Fruit fly (Drosophila melanogaster) whole organism, embryonic: ENCODE measurements around the gene CG4313.
A peak's percentile ranks its signal among the peaks of the same experiment; 100 is the strongest.

ENCODE experiments used
- ATbp ChIP-seq: fragments of 200-800 bp; sonication (Bioruptor generic); optimal IDR thresholded peaks from 2 replicates; lab custom pipeline; 2017; ENCODE audit warnings: missing biosample characterization, mild to moderate bottlenecking, missing genetic modification characterization, missing genetic modification reagents
- BEAF-32 ChIP-seq: fragments of 200-800 bp; sonication (Bioruptor generic); optimal IDR thresholded peaks from 3 replicates; lab custom pipeline; 2017; ENCODE audit warnings: missing biosample characterization, missing genetic modification characterization, mild to moderate bottlenecking, moderate library complexity, missing genetic modification reagents
- CG12769 ChIP-seq: fragments of 200-800 bp; sonication (Bioruptor generic); optimal IDR thresholded peaks from 2 replicates; lab custom pipeline; 2019; ENCODE audit warnings: missing biosample characterization, mild to moderate bottlenecking, missing genetic modification characterization, moderate library complexity
- CG13775 ChIP-seq: fragments of 200-800 bp; sonication (Bioruptor generic); optimal IDR thresholded peaks from 3 replicates; lab custom pipeline; 2017; ENCODE audit warnings: missing biosample characterization, mild to moderate bottlenecking, missing genetic modification characterization
- CG14014 ChIP-seq: fragments of 200-800 bp; sonication (Bioruptor generic); IDR thresholded peaks from 2 replicates; pipeline ENCODE4 v1.3.6; 2022; ENCODE audit warnings: missing biosample characterization, missing genetic modification characterization
- CG15011 ChIP-seq: fragments of 200-800 bp; sonication (Bioruptor generic); optimal IDR thresholded peaks from 3 replicates; lab custom pipeline; 2018; ENCODE audit warnings: missing biosample characterization, mild to moderate bottlenecking, missing genetic modification characterization
- CG18476 ChIP-seq: fragments of 200-800 bp; sonication (Bioruptor generic); optimal IDR thresholded peaks from 2 replicates; lab custom pipeline; 2016; ENCODE audit warnings: missing biosample characterization, mild to moderate bottlenecking, missing genetic modification characterization
- CG18599 ChIP-seq: fragments of 200-800 bp; sonication (Bioruptor generic); optimal IDR thresholded peaks from 3 replicates; lab custom pipeline; 2017; ENCODE audit warnings: missing biosample characterization, missing genetic modification characterization, mild to moderate bottlenecking, moderate library complexity, missing genetic modification reagents
- CG30403 ChIP-seq: fragments of 200-800 bp; sonication (Bioruptor generic); optimal IDR thresholded peaks from 3 replicates; lab custom pipeline; 2016; ENCODE audit warnings: missing biosample characterization, missing genetic modification characterization
- CG31388 ChIP-seq: fragments of 200-800 bp; sonication (Bioruptor generic); optimal IDR thresholded peaks from 2 replicates; lab custom pipeline; 2016; ENCODE audit warnings: missing biosample characterization, missing genetic modification characterization
- CG3726 ChIP-seq: fragments of 200-800 bp; sonication (Bioruptor generic); IDR thresholded peaks from 3 replicates; pipeline ENCODE4, ENCODE4 v1.3.6; 2022; ENCODE audit warnings: missing biosample characterization, missing genetic modification characterization
- CG3838 ChIP-seq: fragments of 200-800 bp; sonication (Bioruptor generic); optimal IDR thresholded peaks from 3 replicates; lab custom pipeline; 2016; ENCODE audit warnings: missing biosample characterization, missing genetic modification characterization
- CG4730 ChIP-seq: fragments of 200-800 bp; sonication (Bioruptor generic); IDR thresholded peaks from 2 replicates; pipeline ENCODE4 v1.3.6; 2022; ENCODE audit warnings: missing biosample characterization, missing genetic modification characterization
- CG7271 ChIP-seq: fragments of 200-800 bp; sonication (Bioruptor generic); optimal IDR thresholded peaks from 2 replicates; lab custom pipeline; 2018; ENCODE audit warnings: missing biosample characterization, mild to moderate bottlenecking, missing genetic modification characterization, moderate library complexity
- CG9932 ChIP-seq: fragments of 200-800 bp; sonication (Bioruptor generic); IDR thresholded peaks from 2 replicates; pipeline ENCODE4 v1.3.6; 2022; ENCODE audit warnings: missing biosample characterization, missing genetic modification characterization
- Dad ChIP-seq: fragments of 200-800 bp; sonication (Bioruptor generic); optimal IDR thresholded peaks from 3 replicates; lab custom pipeline; 2016; ENCODE audit warnings: missing biosample characterization, missing genetic modification characterization
- Deaf1 ChIP-seq: fragments of 200-800 bp; optimal IDR thresholded peaks from 3 replicates; lab custom pipeline; 2019; ENCODE audit warnings: missing biosample characterization, mild to moderate bottlenecking, missing genetic modification characterization, moderate library complexity
- E2f1 ChIP-seq: fragments of 200-800 bp; sonication (Bioruptor generic); IDR thresholded peaks from 2 replicates; pipeline ENCODE4 v1.3.6; 2022; ENCODE audit warnings: missing biosample characterization, missing genetic modification characterization
- Eip74EF ChIP-seq, 2 experiments: fragments of 200-800 bp in 1 of 2; fragments of >200 bp in 1 of 2; sonication (Bioruptor generic) in 1 of 2; optimal IDR thresholded peaks; 2 replicates each; lab custom pipeline; 2017 to 2019; ENCODE audit warnings: missing biosample characterization in 2 of 2, missing genetic modification characterization in 2 of 2, mild to moderate bottlenecking in 1 of 2, moderate library complexity in 1 of 2
- HmgZ ChIP-seq: fragments of 200-800 bp; sonication (Bioruptor generic); optimal IDR thresholded peaks from 2 replicates; lab custom pipeline; 2018; ENCODE audit warnings: missing biosample characterization, mild to moderate bottlenecking, missing genetic modification characterization
- Lhr ChIP-seq: fragments of 200-800 bp; sonication (Bioruptor generic); optimal IDR thresholded peaks from 3 replicates; lab custom pipeline; 2017; ENCODE audit warnings: mild to moderate bottlenecking, missing biosample characterization, missing genetic modification reagents, missing genetic modification characterization
- MBD-R2 ChIP-seq: fragments of 200-800 bp; sonication (Bioruptor generic); IDR thresholded peaks from 2 replicates; pipeline ENCODE4 v1.3.6; 2022; ENCODE audit warnings: missing biosample characterization, missing genetic modification characterization
- NC2β ChIP-seq: fragments of 200-800 bp; sonication (Bioruptor generic); optimal IDR thresholded peaks from 2 replicates; lab custom pipeline; 2016; ENCODE audit warnings: missing biosample characterization, missing genetic modification characterization
- Nf-YB ChIP-seq: fragments of 200-800 bp; sonication (Bioruptor generic); optimal IDR thresholded peaks from 3 replicates; lab custom pipeline; 2019; ENCODE audit warnings: missing biosample characterization, mild to moderate bottlenecking, missing genetic modification characterization, moderate library complexity
- PHDP ChIP-seq: fragments of 200-800 bp; sonication (Bioruptor generic); optimal IDR thresholded peaks from 3 replicates; lab custom pipeline; 2018; ENCODE audit warnings: missing biosample characterization, mild to moderate bottlenecking, missing genetic modification characterization, moderate library complexity
- Pdp1 ChIP-seq, 2 experiments: fragments of 200-800 bp; sonication (Bioruptor generic); optimal IDR thresholded peaks; 3 replicates each; lab custom pipeline; 2016; ENCODE audit warnings: missing biosample characterization in 2 of 2, missing genetic modification characterization in 2 of 2, mild to moderate bottlenecking in 1 of 2, moderate library complexity in 1 of 2
- Ravus ChIP-seq: fragments of 200-800 bp; sonication (Bioruptor generic); IDR thresholded peaks from 2 replicates; pipeline ENCODE4 v1.3.6; 2022; ENCODE audit warnings: missing biosample characterization, missing genetic modification characterization
- Rx ChIP-seq: fragments of 200-800 bp; sonication (Bioruptor generic); IDR thresholded peaks from 2 replicates; pipeline ENCODE4 v1.3.6; 2022; ENCODE audit warnings: missing biosample characterization, missing genetic modification characterization
- Ssrp ChIP-seq: fragments of 200-800 bp; sonication (Bioruptor generic); optimal IDR thresholded peaks from 2 replicates; lab custom pipeline; 2018; ENCODE audit warnings: missing biosample characterization, mild to moderate bottlenecking, missing genetic modification characterization, moderate library complexity
- bigmax ChIP-seq: fragments of 200-800 bp; sonication (Bioruptor generic); optimal IDR thresholded peaks from 2 replicates; lab custom pipeline; 2018; ENCODE audit warnings: missing biosample characterization, mild to moderate bottlenecking, missing genetic modification characterization
- chinmo ChIP-seq: fragments of 200-800 bp; sonication (Bioruptor generic); IDR thresholded peaks from 4 replicates; pipeline ENCODE4 v1.3.6; 2022; ENCODE audit warnings: missing biosample characterization, missing genetic modification characterization; ENCODE audit not compliant: partially characterized antibody
- dimm ChIP-seq: fragments of 200-800 bp; sonication (Bioruptor generic); IDR thresholded peaks from 2 replicates; pipeline ENCODE4 v1.3.6; 2022; ENCODE audit warnings: missing biosample characterization, missing genetic modification characterization
- esg ChIP-seq: fragments of 200-800 bp; sonication (Bioruptor generic); conservative IDR thresholded peaks from 2 replicates; pipeline ENCODE4 v1.3.6; 2022; ENCODE audit warnings: missing biosample characterization, missing genetic modification characterization
- eyg ChIP-seq: fragments of 200-800 bp; sonication (Bioruptor generic); optimal IDR thresholded peaks from 3 replicates; lab custom pipeline; 2016; ENCODE audit warnings: missing biosample characterization, missing genetic modification characterization
- ham ChIP-seq: fragments of 200-800 bp; sonication (Bioruptor generic); IDR thresholded peaks from 2 replicates; pipeline ENCODE4 v1.3.6; 2022; ENCODE audit warnings: missing biosample characterization, missing genetic modification characterization
- jigr1 ChIP-seq: fragments of 200-800 bp; sonication (Bioruptor generic); IDR thresholded peaks from 3 replicates; pipeline ENCODE4 v1.3.6; 2022; ENCODE audit warnings: missing biosample characterization, missing genetic modification characterization
- nerfin-1 ChIP-seq: fragments of 200-800 bp; sonication (Bioruptor generic); optimal IDR thresholded peaks from 3 replicates; lab custom pipeline; 2019; ENCODE audit warnings: missing biosample characterization, mild to moderate bottlenecking, missing genetic modification characterization, moderate library complexity
- sd ChIP-seq: fragments of 200-800 bp; sonication (Bioruptor generic); optimal IDR thresholded peaks from 3 replicates; lab custom pipeline; 2018; ENCODE audit warnings: missing biosample characterization, mild to moderate bottlenecking, missing genetic modification characterization, moderate library complexity
- sens-2 ChIP-seq: fragments of 200-800 bp; sonication (Bioruptor generic); IDR thresholded peaks from 2 replicates; pipeline ENCODE4 v1.3.6; 2022; ENCODE audit warnings: missing biosample characterization, missing genetic modification characterization
- sqz ChIP-seq: fragments of 200-800 bp; sonication (Bioruptor generic); optimal IDR thresholded peaks from 3 replicates; lab custom pipeline; 2018; ENCODE audit warnings: missing biosample characterization, mild to moderate bottlenecking, missing genetic modification characterization
- ssp ChIP-seq: fragments of 200-800 bp; sonication (Bioruptor generic); IDR thresholded peaks from 2 replicates; pipeline ENCODE4 v1.3.6; 2022; ENCODE audit warnings: missing biosample characterization, missing genetic modification characterization
- stwl ChIP-seq: fragments of 200-800 bp; sonication (Bioruptor generic); optimal IDR thresholded peaks from 3 replicates; lab custom pipeline; 2018; ENCODE audit warnings: missing biosample characterization, mild to moderate bottlenecking, missing genetic modification characterization, moderate library complexity
- ttk ChIP-seq: fragments of 200-800 bp; sonication (Bioruptor generic); IDR thresholded peaks from 2 replicates; pipeline ENCODE4 v2.1.2; 2022; ENCODE audit warnings: missing biosample characterization, missing genetic modification characterization

Gene CG4313

dm6 chrX:2009453-2010009 is 32.1 kb upstream of the CG4313 start (continued):
- no peak for TF ChIP-seq CG31388 (GFP tag; lab: Kevin White, UChicago)
- TF ChIP-seq dimm (GFP tag; lab: Robert Waterston, UW) = no peak
- TF ChIP-seq Eip74EF (GFP tag; optimal IDR thresholded peaks at IDR 0.05; lab: Kevin White, UChicago) = peak in 1 of 2 experiments; percentile 28
- TF ChIP-seq Deaf1 (tag; lab: Kevin White, UChicago) = no peak
- peak; percentile 61 for TF ChIP-seq nerfin-1 (tag; lab: Kevin White, UChicago)
- TF ChIP-seq CG30403 = peak; percentile 88
- peak; percentile 83 for TF ChIP-seq CG18476
- no peak for TF ChIP-seq chinmo
- TF ChIP-seq jigr1 (GFP tag; lab: Robert Waterston, UW) = peak; percentile 67; the same call in 1 of the 3 replicates
- TF ChIP-seq NC2β (GFP tag; lab: Kevin White, UChicago) = peak; percentile 69
- TF ChIP-seq CG3726 (GFP tag; lab: Robert Waterston, UW) = no peak; the same call in 2 of the 3 replicates
- TF ChIP-seq CG3838 (GFP tag; lab: Kevin White, UChicago) = peak; percentile 51
- TF ChIP-seq eyg (GFP tag; lab: Kevin White, UChicago) = peak; percentile 55
- peak; percentile 88 for TF ChIP-seq CG13775 (GFP tag; lab: Kevin White, UChicago)
- peak; percentile 16 for TF ChIP-seq ATbp (GFP tag; lab: Kevin White, UChicago)
- peak; percentile 60 for TF ChIP-seq esg (GFP tag; lab: Robert Waterston, UW)
- TF ChIP-seq Ravus (GFP tag; lab: Robert Waterston, UW) = no peak
- TF ChIP-seq Lhr (GFP tag; lab: Kevin White, UChicago) = peak; percentile 60
- TF ChIP-seq MBD-R2 (GFP tag; lab: Robert Waterston, UW) = no peak; the same call in 1 of the 2 replicates
- TF ChIP-seq Dad (GFP tag; lab: Kevin White, UChicago) = peak; percentile 56
- TF ChIP-seq sd (tag; lab: Kevin White, UChicago) = no peak
- no peak for TF ChIP-seq ham (GFP tag; lab: Robert Waterston, UW)
- TF ChIP-seq CG15011 (GFP tag; lab: Kevin White, UChicago) = peak; percentile 58
- peak; percentile 19 for TF ChIP-seq sqz (GFP tag; lab: Kevin White, UChicago)
- TF ChIP-seq CG7271 (tag; lab: Kevin White, UChicago) = no peak
- TF ChIP-seq bigmax (GFP tag; lab: Kevin White, UChicago) = no peak
- TF ChIP-seq Rx (GFP tag; lab: Robert Waterston, UW) = peak; percentile 48
- peak; percentile 61 for TF ChIP-seq PHDP (tag; lab: Kevin White, UChicago)
- TF ChIP-seq CG18599 = peak; percentile 67
- TF ChIP-seq ssp (GFP tag; lab: Robert Waterston, UW) = peak; percentile 50
- TF ChIP-seq stwl (tag; lab: Kevin White, UChicago) = peak; percentile 30
- TF ChIP-seq CG4730 = 0 out of 2 replicates have a peak, but pooled peaks have one; percentile 19
- peak; percentile 76 for TF ChIP-seq Ssrp
- peak; percentile 52 for TF ChIP-seq CG12769 (tag; lab: Kevin White, UChicago)
- TF ChIP-seq CG14014 (GFP tag; lab: Robert Waterston, UW) = peak; percentile 26; the same call in 1 of the 2 replicates
- TF ChIP-seq CG9932 = peak; percentile 63
- TF ChIP-seq E2f1 (GFP tag; lab: Robert Waterston, UW) = peak; percentile 62
- TF ChIP-seq Pdp1 (GFP tag; optimal IDR thresholded peaks at IDR 0.05; lab: Kevin White, UChicago) = peak; percentile 45 to 79
- TF ChIP-seq BEAF-32 (GFP tag; lab: Kevin White, UChicago) = peak; percentile 22
- peak; percentile 55 for TF ChIP-seq Nf-YB (GFP tag; lab: Kevin White, UChicago)
- peak; percentile 45 for TF ChIP-seq ttk
- peak; percentile 54 for TF ChIP-seq sens-2 (GFP tag; lab: Robert Waterston, UW)
- TF ChIP-seq HmgZ (tag; lab: Kevin White, UChicago) = peak; percentile 5
